Worm (Caenorhabditis elegans): ENCODE measurements around the gene nmad-1.

nmad-1 gene

ce11 chrIII:5543050-5543449 is 11.7 kb downstream of the nmad-1 start, which contains the start of gene D1044.6:
D1044.6 (minus strand) TSS chrIII:5543177.
- no peak for TF ChIP-seq fos-1 (tag; optimal IDR thresholded peaks at IDR 0.05)
- TF ChIP-seq fkh-2 (tag; optimal IDR thresholded peaks at IDR 0.05), result no peak
- no peak for TF ChIP-seq snpc-4 (tag; optimal IDR thresholded peaks at IDR 0.05)
- no peak for TF ChIP-seq nhr-12 (tag; optimal IDR thresholded peaks at IDR 0.05)
- no peak for TF ChIP-seq egl-27 (tag; optimal IDR thresholded peaks at IDR 0.05)
- TF ChIP-seq hmg-11 (tag; optimal IDR thresholded peaks at IDR 0.05), result no peak
- TF ChIP-seq jun-1 (tag; optimal IDR thresholded peaks at IDR 0.05), result no peak
- no peak for TF ChIP-seq lin-39 (tag; optimal IDR thresholded peaks at IDR 0.05)
- no peak for TF ChIP-seq nhr-25 (tag; optimal IDR thresholded peaks at IDR 0.05)

ce11 chrIII:5541777-5542176 is 13.0 kb downstream of the nmad-1 start:
- TF ChIP-seq tbx-2 (tag; optimal IDR thresholded peaks at IDR 0.05), result no peak
- peak; percentile 37 for TF ChIP-seq nhr-25 (tag; optimal IDR thresholded peaks at IDR 0.05)
- TF ChIP-seq hmg-11 (tag; optimal IDR thresholded peaks at IDR 0.05), result peak; percentile 26

ce11 chrIII:5525973-5526372 is 28.8 kb downstream of the nmad-1 start, which contains the start of gene dex-1:
dex-1 (plus strand) TSS chrIII:5526104.
- TF ChIP-seq elt-2 (tag; optimal IDR thresholded peaks at IDR 0.05), result no peak
- no peak for TF ChIP-seq unc-39 (tag; optimal IDR thresholded peaks at IDR 0.05)
- no peak for TF ChIP-seq ceh-28 (tag; optimal IDR thresholded peaks at IDR 0.05)
- TF ChIP-seq pha-4 (tag; optimal IDR thresholded peaks at IDR 0.05), result no peak
- TF ChIP-seq jun-1 (tag; optimal IDR thresholded peaks at IDR 0.05), result no peak
- no peak for TF ChIP-seq egl-27 (tag; optimal IDR thresholded peaks at IDR 0.05)
- no peak for TF ChIP-seq ZK546.5 (tag; optimal IDR thresholded peaks at IDR 0.05)
- no peak for TF ChIP-seq nhr-12 (tag; optimal IDR thresholded peaks at IDR 0.05)
- TF ChIP-seq ztf-11 (tag; optimal IDR thresholded peaks at IDR 0.05), result no peak
- TF ChIP-seq nhr-23 (tag; optimal IDR thresholded peaks at IDR 0.05), result no peak
- no peak for TF ChIP-seq nhr-67 (tag; optimal IDR thresholded peaks at IDR 0.05)

- TF ChIP-seq mml-1 (tag; optimal IDR thresholded peaks at IDR 0.05) (no peak), nhr-12 (tag; optimal IDR thresholded peaks at IDR 0.05) (no peak), daf-12 (tag; optimal IDR thresholded peaks at IDR 0.05) (no peak), lsy-12 (tag; optimal IDR thresholded peaks at IDR 0.05) (no peak), hmg-11 (tag; optimal IDR thresholded peaks at IDR 0.05) (no peak), ztf-4 (tag; optimal IDR thresholded peaks at IDR 0.05) (no peak), snpc-4 (tag; optimal IDR thresholded peaks at IDR 0.05) (no peak), sea-2 (GFP tag; optimal IDR thresholded peaks at IDR 0.05) (no peak), nhr-76 (tag; optimal IDR thresholded peaks at IDR 0.05) (no peak), ztf-11 (tag; optimal IDR thresholded peaks at IDR 0.05) (no peak), mdl-1 (tag; optimal IDR thresholded peaks at IDR 0.05) (no peak), lin-39 (tag; optimal IDR thresholded peaks at IDR 0.05) (no peak), nhr-25 (tag; optimal IDR thresholded peaks at IDR 0.05) (no peak), fkh-10 (GFP tag; optimal IDR thresholded peaks at IDR 0.05) (no peak), jun-1 (tag; optimal IDR thresholded peaks at IDR 0.05) (no peak), elt-2 (tag; optimal IDR thresholded peaks at IDR 0.05) (no peak), ceh-16 (tag; optimal IDR thresholded peaks at IDR 0.05) (no peak), elt-1 (tag; optimal IDR thresholded peaks at IDR 0.05) (no peak), eor-1 (tag; optimal IDR thresholded peaks at IDR 0.05) (no peak), fkh-2 (tag; optimal IDR thresholded peaks at IDR 0.05) (no peak)
Observed at ce11 chrIII:5521930-5522329, 32.8 kb downstream of the nmad-1 start, which contains the start of gene D1044.4. D1044.4 (minus strand) TSS chrIII:5522030.

ce11 chrIII:5517423-5517822 is 37.3 kb downstream of the nmad-1 start, which contains the start of gene nekl-4:
nekl-4 (minus strand) TSS chrIII:5517523.
- no peak for TF ChIP-seq unc-39 (tag; optimal IDR thresholded peaks at IDR 0.05)
- TF ChIP-seq ztf-4 (tag; optimal IDR thresholded peaks at IDR 0.05), result no peak
- TF ChIP-seq R02D3.7 (tag; optimal IDR thresholded peaks at IDR 0.05), result no peak
- no peak for TF ChIP-seq fos-1 (tag; optimal IDR thresholded peaks at IDR 0.05)
- TF ChIP-seq nhr-43 (tag; optimal IDR thresholded peaks at IDR 0.05; ENCODE audit: poor library complexity, severe bottlenecking), result no peak
- no peak for TF ChIP-seq pqm-1 (tag; optimal IDR thresholded peaks at IDR 0.05)
- TF ChIP-seq ama-1 (optimal IDR thresholded peaks at IDR 0.05), result no peak

ce11 chrIII:5512502-5512901 is 42.2 kb downstream of the nmad-1 start, which contains the start of gene pqn-25:
pqn-25 (minus strand) TSS chrIII:5512602.
- TF ChIP-seq elt-1 (tag; optimal IDR thresholded peaks at IDR 0.05) (no peak), ztf-4 (tag; optimal IDR thresholded peaks at IDR 0.05) (no peak), unc-62 (GFP tag; optimal IDR thresholded peaks at IDR 0.05) (no peak), hmg-11 (tag; optimal IDR thresholded peaks at IDR 0.05) (no peak), lsy-12 (tag; optimal IDR thresholded peaks at IDR 0.05) (no peak), nhr-28 (tag; optimal IDR thresholded peaks at IDR 0.05) (no peak), nhr-23 (tag; optimal IDR thresholded peaks at IDR 0.05) (no peak), nhr-25 (tag; optimal IDR thresholded peaks at IDR 0.05) (no peak), egl-27 (tag; optimal IDR thresholded peaks at IDR 0.05) (no peak), pqm-1 (tag; optimal IDR thresholded peaks at IDR 0.05) (no peak), ceh-9 (tag; optimal IDR thresholded peaks at IDR 0.05) (no peak), jun-1 (tag; optimal IDR thresholded peaks at IDR 0.05) (no peak), skn-1 (tag; optimal IDR thresholded peaks at IDR 0.05) (no peak), ama-1 (optimal IDR thresholded peaks at IDR 0.05) (no peak), ceh-82 (tag; optimal IDR thresholded peaks at IDR 0.05) (no peak), mml-1 (tag; optimal IDR thresholded peaks at IDR 0.05) (no peak), daf-12 (tag; optimal IDR thresholded peaks at IDR 0.05) (no peak), pha-4 (tag; optimal IDR thresholded peaks at IDR 0.05) (no peak)

Measured in whole organism, L3 larva.